Fruit fly (Drosophila melanogaster): ENCODE data around the gene CG7606.

CG7606 gene

DNA sequence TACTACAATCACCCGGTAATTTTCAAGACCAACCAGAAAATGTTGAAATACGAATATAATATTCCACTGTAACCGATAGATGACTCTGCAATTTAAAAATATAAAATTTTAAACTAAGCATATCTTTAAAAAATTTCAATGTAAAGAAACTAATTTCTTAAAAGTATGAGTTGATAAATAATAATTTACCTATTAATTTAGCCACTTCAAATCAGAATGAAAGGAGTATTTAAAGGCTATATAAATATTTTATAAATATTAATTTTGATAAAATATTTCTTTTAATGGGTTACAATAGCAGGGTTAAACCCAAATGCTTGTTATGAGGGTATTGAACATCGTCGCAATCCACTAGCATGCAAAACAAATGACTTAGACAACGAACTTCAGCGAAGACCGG lies 15.5 kb downstream of the CG7606 start (continued):
- no peak for TF ChIP-seq scrt (GFP tag; optimal IDR thresholded peaks at IDR 0.05)
- no peak for TF ChIP-seq az2 (GFP tag; optimal IDR thresholded peaks at IDR 0.05)
- TF ChIP-seq twi (tag; optimal IDR thresholded peaks at IDR 0.05), result no peak
- no peak for TF ChIP-seq CG14441 (GFP tag; IDR thresholded peaks at IDR 0.05)
- TF ChIP-seq CG34224 (GFP tag; IDR thresholded peaks at IDR 0.05; ENCODE audit: partially characterized antibody), result no peak
- no peak for TF ChIP-seq dm (GFP tag; optimal IDR thresholded peaks at IDR 0.05)
- TF ChIP-seq slbo (GFP tag; IDR thresholded peaks at IDR 0.05), result peak; percentile 9; the same call in 1 of the 2 replicates
- TF ChIP-seq PHDP (tag; optimal IDR thresholded peaks at IDR 0.05), result peak; percentile 11
- TF ChIP-seq pfk (GFP tag; optimal IDR thresholded peaks at IDR 0.05), result no peak
- TF ChIP-seq mld (GFP tag; IDR thresholded peaks at IDR 0.05; ENCODE audit: partially characterized antibody), result no peak
- peak; percentile 39 for TF ChIP-seq D19A (tag; optimal IDR thresholded peaks at IDR 0.05)
- no peak for TF ChIP-seq eyg (GFP tag; optimal IDR thresholded peaks at IDR 0.05)
- no peak for TF ChIP-seq CG10431 (GFP tag; optimal IDR thresholded peaks at IDR 0.05)
- TF ChIP-seq CG42726 (GFP tag; IDR thresholded peaks at IDR 0.05; ENCODE audit: partially characterized antibody), result no peak
- no peak for TF ChIP-seq CG33557 (GFP tag; optimal IDR thresholded peaks at IDR 0.05)
- no peak for TF ChIP-seq CG17568 (GFP tag; optimal IDR thresholded peaks at IDR 0.05)
- no peak for TF ChIP-seq bigmax (GFP tag; optimal IDR thresholded peaks at IDR 0.05)
- TF ChIP-seq aop (GFP tag; IDR thresholded peaks at IDR 0.05), result no peak
- no peak for TF ChIP-seq CG6854 (GFP tag; optimal IDR thresholded peaks at IDR 0.05)
- no peak for TF ChIP-seq CG4360 (GFP tag; IDR thresholded peaks at IDR 0.05)
- no peak for TF ChIP-seq Bteb2 (GFP tag; optimal IDR thresholded peaks at IDR 0.05)
- no peak for TF ChIP-seq zf30C (GFP tag; optimal IDR thresholded peaks at IDR 0.05)
- TF ChIP-seq Jarid2 (GFP tag; optimal IDR thresholded peaks at IDR 0.05), result no peak
- TF ChIP-seq lov (optimal IDR thresholded peaks at IDR 0.05), result no peak
- TF ChIP-seq lov (GFP tag; IDR thresholded peaks at IDR 0.05), result no peak
- no peak for TF ChIP-seq maf-S (GFP tag; optimal IDR thresholded peaks at IDR 0.05)
- TF ChIP-seq CG13424 (tag; optimal IDR thresholded peaks at IDR 0.05), result peak; percentile 49
- TF ChIP-seq CG10462 (GFP tag; optimal IDR thresholded peaks at IDR 0.05), result no peak
- TF ChIP-seq org-1 (GFP tag; optimal IDR thresholded peaks at IDR 0.05), result no peak
- peak; percentile 19 for TF ChIP-seq CG12659 (GFP tag; optimal IDR thresholded peaks at IDR 0.05)
- TF ChIP-seq CG4707 (GFP tag; optimal IDR thresholded peaks at IDR 0.05), result no peak
- TF ChIP-seq sr (GFP tag; IDR thresholded peaks at IDR 0.05), result no peak
- TF ChIP-seq so (GFP tag; IDR thresholded peaks at IDR 0.05), result no peak
- TF ChIP-seq eve (GFP tag; optimal IDR thresholded peaks at IDR 0.05), result no peak
- no peak for TF ChIP-seq Vsx1 (GFP tag; optimal IDR thresholded peaks at IDR 0.05)
- TF ChIP-seq CG11723 (GFP tag; optimal IDR thresholded peaks at IDR 0.05), result no peak
- peak; percentile 36 for TF ChIP-seq CG7839 (tag; optimal IDR thresholded peaks at IDR 0.05)
- no peak for TF ChIP-seq CG12219 (GFP tag; optimal IDR thresholded peaks at IDR 0.05)
- no peak for TF ChIP-seq shn (GFP tag; optimal IDR thresholded peaks at IDR 0.05)

DNA sequence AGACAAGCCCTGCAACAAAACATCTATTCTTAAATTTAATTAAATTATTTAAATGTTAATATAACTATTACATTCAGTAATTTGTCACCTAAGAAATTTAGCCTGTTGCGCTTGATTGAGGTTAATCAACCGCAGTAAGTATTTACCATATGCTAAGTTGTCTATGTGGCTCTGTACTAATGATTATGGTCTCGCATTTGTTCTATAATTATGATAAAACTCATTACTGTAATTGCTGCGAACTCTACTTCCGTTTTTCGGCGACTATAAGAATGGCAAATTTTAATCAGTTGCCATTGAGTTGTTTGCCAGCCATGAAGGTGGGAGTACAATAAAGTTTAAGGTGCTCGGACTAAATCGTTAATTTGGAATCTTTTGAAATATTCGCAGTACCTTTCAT lies 16.3 kb downstream of the CG7606 start, which contains the start of gene CG34281:
Gene CG34281, plus strand, starts transcription at position 301 of the 400 bp plus-strand sequence.
- TF ChIP-seq CG6254 (GFP tag; optimal IDR thresholded peaks at IDR 0.05), result no peak
- TF ChIP-seq CG7987 (GFP tag; optimal IDR thresholded peaks at IDR 0.05), result no peak
- TF ChIP-seq CG7839 (tag; optimal IDR thresholded peaks at IDR 0.05), result no peak
- no peak for TF ChIP-seq CG14860 (GFP tag; IDR thresholded peaks at IDR 0.05; ENCODE audit: partially characterized antibody)
- no peak for TF ChIP-seq CG9932 (GFP tag; IDR thresholded peaks at IDR 0.05)
- TF ChIP-seq CG4854 (GFP tag; optimal IDR thresholded peaks at IDR 0.05), result no peak
- no peak for TF ChIP-seq mirr (GFP tag; optimal IDR thresholded peaks at IDR 0.05)
- no peak for TF ChIP-seq Dek (tag; optimal IDR thresholded peaks at IDR 0.05)
- no peak for TF ChIP-seq emc (GFP tag; optimal IDR thresholded peaks at IDR 0.05)
- TF ChIP-seq gem (tag; optimal IDR thresholded peaks at IDR 0.05), result no peak
- no peak for TF ChIP-seq cas (GFP tag; IDR thresholded peaks at IDR 0.05)
- no peak for TF ChIP-seq CG11695 (GFP tag; IDR thresholded peaks at IDR 0.05)
- TF ChIP-seq CG15011 (GFP tag; optimal IDR thresholded peaks at IDR 0.05), result no peak
